Worm (Caenorhabditis elegans) whole organism, L1 larva: ENCODE data around the gene M163.10.

Source experiments
- C16A3.4 ChIP-seq: fragments of 150-350 bp; optimal IDR thresholded peaks from 2 replicates; lab custom pipeline; 2014; ENCODE audit warnings: missing biosample characterization, missing genetic modification characterization
- C34B4.2 ChIP-seq: sonication (generic microtip); optimal IDR thresholded peaks from 2 replicates; lab custom pipeline; 2017; ENCODE audit warnings: mild to moderate bottlenecking, missing genetic modification characterization, missing compliant biosample characterization
- F16B12.6 ChIP-seq: fragments of 150-350 bp; optimal IDR thresholded peaks from 2 replicates; lab custom pipeline; 2014; ENCODE audit warnings: missing biosample characterization, missing genetic modification characterization
- Y116A8C.19 ChIP-seq: sonication (generic microtip); optimal IDR thresholded peaks from 2 replicates; lab custom pipeline; 2016; ENCODE audit warnings: missing compliant biosample characterization, missing genetic modification characterization, borderline replicate concordance
- aha-1 ChIP-seq: fragments of 150-350 bp; optimal IDR thresholded peaks from 2 replicates; lab custom pipeline; 2014; ENCODE audit warnings: missing biosample characterization, missing genetic modification characterization
- alr-1 ChIP-seq: fragments of 200-800 bp; sonication (Bioruptor generic); optimal IDR thresholded peaks from 2 replicates; lab custom pipeline; 2018; ENCODE audit warnings: borderline replicate concordance, mild to moderate bottlenecking, missing genetic modification characterization, missing compliant biosample characterization
- blmp-1 ChIP-seq: fragments of 150-350 bp; optimal IDR thresholded peaks from 2 replicates; lab custom pipeline; 2014; ENCODE audit warnings: missing biosample characterization, missing genetic modification characterization
- ceh-63 ChIP-seq: fragments of 200-800 bp; sonication (Bioruptor generic); optimal IDR thresholded peaks from 2 replicates; lab custom pipeline; 2018; ENCODE audit warnings: mild to moderate bottlenecking, missing genetic modification characterization, missing compliant biosample characterization
- ceh-8 ChIP-seq: fragments of 200-800 bp; sonication (Bioruptor generic); optimal IDR thresholded peaks from 2 replicates; lab custom pipeline; 2018; ENCODE audit warnings: mild to moderate bottlenecking, missing genetic modification characterization, moderate library complexity, missing compliant biosample characterization
- ces-1 ChIP-seq: fragments of 150-350 bp; optimal IDR thresholded peaks from 2 replicates; lab custom pipeline; 2014; ENCODE audit warnings: missing biosample characterization, missing genetic modification reagents, missing genetic modification characterization
- dpl-1 ChIP-seq, 3 experiments: fragments of 150-350 bp in 2 of 3; sonication (generic microtip) in 1 of 3; optimal IDR thresholded peaks; 2 replicates each; lab custom pipeline; 2014 to 2017; ENCODE audit warnings: missing biosample characterization in 3 of 3, missing genetic modification characterization in 3 of 3, missing genetic modification reagents in 3 of 3
- efl-1 ChIP-seq, 4 experiments: fragments of 150-350 bp; optimal IDR thresholded peaks in 3 of 4; peaks in 1 of 4; 1 replicate in 1 of 4; 2 replicates in 3 of 4; lab custom pipeline; 2014; ENCODE audit warnings: missing biosample characterization in 2 of 4, missing genetic modification characterization in 2 of 4, missing genetic modification reagents in 2 of 4
- egl-27 ChIP-seq, 2 experiments: fragments of 150-350 bp in 1 of 2; sonication (generic microtip); optimal IDR thresholded peaks; 3 replicates each; lab custom pipeline; 2017 to 2018; ENCODE audit warnings: missing biosample characterization in 2 of 2, missing genetic modification characterization in 2 of 2, missing genetic modification reagents in 2 of 2
- elt-2 ChIP-seq: sonication (generic microtip); optimal IDR thresholded peaks from 2 replicates; lab custom pipeline; 2016; ENCODE audit warnings: missing genetic modification characterization, mild to moderate bottlenecking, inconsistent platforms, missing compliant biosample characterization, missing genetic modification reagents
- elt-3 ChIP-seq, 6 experiments: fragments of 150-350 bp in 1 of 6; sonication (generic microtip); optimal IDR thresholded peaks; 2 replicates each; lab custom pipeline; 2017 to 2018; ENCODE audit warnings: missing biosample characterization in 6 of 6, missing genetic modification characterization in 6 of 6, inconsistent platforms in 1 of 6
- fkh-4 ChIP-seq: sonication (generic microtip); optimal IDR thresholded peaks from 2 replicates; lab custom pipeline; 2016; ENCODE audit warnings: missing compliant biosample characterization, missing genetic modification characterization, borderline replicate concordance
- fkh-8 ChIP-seq: sonication (generic microtip); optimal IDR thresholded peaks from 2 replicates; lab custom pipeline; 2016; ENCODE audit warnings: mild to moderate bottlenecking, missing genetic modification characterization, missing compliant biosample characterization
- fos-1 ChIP-seq: fragments of 150-350 bp; optimal IDR thresholded peaks from 2 replicates; lab custom pipeline; 2014; ENCODE audit warnings: missing biosample characterization, missing genetic modification characterization
- grh-1 ChIP-seq: fragments of 200-800 bp; sonication (Bioruptor generic); IDR thresholded peaks from 2 replicates; pipeline ENCODE4 v1.3.6; 2022; ENCODE audit warnings: missing genetic modification reagents, missing genetic modification characterization, missing compliant biosample characterization
- hlh-17 ChIP-seq: fragments of 200-800 bp; sonication (Bioruptor generic); optimal IDR thresholded peaks from 2 replicates; lab custom pipeline; 2018; ENCODE audit warnings: missing genetic modification characterization, mild to moderate bottlenecking, missing compliant biosample characterization, moderate library complexity, borderline replicate concordance
- irx-1 ChIP-seq: sonication (generic microtip); optimal IDR thresholded peaks from 2 replicates; lab custom pipeline; 2016; ENCODE audit warnings: missing genetic modification characterization, missing compliant biosample characterization
- jun-1 ChIP-seq: fragments of 150-350 bp; optimal IDR thresholded peaks from 2 replicates; lab custom pipeline; 2014; ENCODE audit warnings: missing biosample characterization, missing genetic modification reagents, missing genetic modification characterization
- lin-13 ChIP-seq: fragments of 150-350 bp; optimal IDR thresholded peaks from 2 replicates; lab custom pipeline; 2014; ENCODE audit warnings: missing biosample characterization, missing genetic modification reagents, missing genetic modification characterization
- lin-14 ChIP-seq: fragments of 200-800 bp; sonication (Bioruptor generic); optimal IDR thresholded peaks from 2 replicates; lab custom pipeline; 2018; ENCODE audit warnings: mild to moderate bottlenecking, missing genetic modification characterization, moderate library complexity, missing compliant biosample characterization
- lin-35 ChIP-seq, 2 experiments: fragments of 150-350 bp; optimal IDR thresholded peaks; 2 replicates each; lab custom pipeline; 2014; ENCODE audit warnings: missing biosample characterization in 2 of 2, missing genetic modification characterization in 2 of 2, missing genetic modification reagents in 2 of 2
- lir-3 ChIP-seq: sonication (generic microtip); optimal IDR thresholded peaks from 2 replicates; lab custom pipeline; 2016; ENCODE audit warnings: mild to moderate bottlenecking, missing genetic modification characterization, moderate library complexity, missing compliant biosample characterization; ENCODE audit not compliant: poor library complexity
- lsy-2 ChIP-seq, 2 experiments: fragments of 150-350 bp; optimal IDR thresholded peaks; 2 replicates each; lab custom pipeline; 2014; ENCODE audit warnings: missing biosample characterization in 2 of 2, missing genetic modification characterization in 2 of 2
- mab-9 ChIP-seq: fragments of 200-800 bp; sonication (Bioruptor generic); IDR thresholded peaks from 2 replicates; pipeline ENCODE4 v1.3.6; 2022; ENCODE audit warnings: missing genetic modification reagents, missing genetic modification characterization, missing compliant biosample characterization
- mdl-1 ChIP-seq, 2 experiments: fragments of 150-350 bp; optimal IDR thresholded peaks; 2 replicates each; lab custom pipeline; 2014 to 2017; ENCODE audit warnings: missing biosample characterization in 2 of 2, missing genetic modification characterization in 2 of 2, inconsistent platforms in 1 of 2
- mep-1 ChIP-seq: fragments of 150-350 bp; optimal IDR thresholded peaks from 2 replicates; lab custom pipeline; 2014; ENCODE audit warnings: missing biosample characterization, missing genetic modification characterization
- nhr-19 ChIP-seq: fragments of 200-800 bp; sonication (Bioruptor generic); conservative IDR thresholded peaks from 2 replicates; pipeline ENCODE4 v1.3.6; 2022; ENCODE audit warnings: missing genetic modification characterization, missing compliant biosample characterization
- nhr-20 ChIP-seq: sonication (generic microtip); optimal IDR thresholded peaks from 2 replicates; lab custom pipeline; 2016; ENCODE audit warnings: mild to moderate bottlenecking, missing genetic modification characterization, missing compliant biosample characterization
- nhr-47 ChIP-seq: sonication (generic microtip); optimal IDR thresholded peaks from 2 replicates; lab custom pipeline; 2016; ENCODE audit warnings: mild to moderate bottlenecking, missing genetic modification characterization, moderate library complexity, missing compliant biosample characterization
- nhr-71 ChIP-seq: sonication (generic microtip); optimal IDR thresholded peaks from 2 replicates; lab custom pipeline; 2016; ENCODE audit warnings: mild to moderate bottlenecking, missing genetic modification characterization, moderate library complexity, missing compliant biosample characterization
- nhr-77 ChIP-seq: fragments of 150-350 bp; optimal IDR thresholded peaks from 2 replicates; lab custom pipeline; 2014; ENCODE audit warnings: missing biosample characterization, missing genetic modification characterization
- nhr-85 ChIP-seq: sonication (generic microtip); peaks from one replicate; lab custom pipeline; 2016; ENCODE audit warnings: missing genetic modification characterization, inconsistent platforms, missing compliant biosample characterization
- nhr-90 ChIP-seq: sonication (generic microtip); optimal IDR thresholded peaks from 2 replicates; lab custom pipeline; 2016; ENCODE audit warnings: mild to moderate bottlenecking, missing genetic modification characterization, missing compliant biosample characterization; ENCODE audit not compliant: poor library complexity
- pax-3 ChIP-seq: fragments of 200-800 bp; sonication (Bioruptor generic); optimal IDR thresholded peaks from 2 replicates; lab custom pipeline; 2018; ENCODE audit warnings: mild to moderate bottlenecking, missing genetic modification characterization, moderate library complexity, missing compliant biosample characterization
- pqm-1 ChIP-seq: sonication (generic microtip); optimal IDR thresholded peaks from 3 replicates; lab custom pipeline; 2017; ENCODE audit warnings: missing biosample characterization, missing genetic modification characterization
- rnt-1 ChIP-seq: sonication (generic microtip); optimal IDR thresholded peaks from 2 replicates; lab custom pipeline; 2016; ENCODE audit warnings: mild to moderate bottlenecking, missing genetic modification characterization, moderate library complexity, missing compliant biosample characterization
- skn-1 ChIP-seq: fragments of 150-350 bp; optimal IDR thresholded peaks from 2 replicates; lab custom pipeline; 2014; ENCODE audit warnings: missing biosample characterization, missing genetic modification characterization
- snu-23 ChIP-seq: sonication (generic microtip); optimal IDR thresholded peaks from 2 replicates; lab custom pipeline; 2016; ENCODE audit warnings: missing genetic modification characterization, missing compliant biosample characterization
- tbx-2 ChIP-seq: sonication (generic microtip); optimal IDR thresholded peaks from 2 replicates; lab custom pipeline; 2016; ENCODE audit warnings: missing genetic modification characterization, missing compliant biosample characterization
- tlp-1 ChIP-seq: fragments of 150-350 bp; optimal IDR thresholded peaks from 2 replicates; lab custom pipeline; 2014; ENCODE audit warnings: missing biosample characterization, missing genetic modification characterization
- unc-130 ChIP-seq: fragments of 150-350 bp; optimal IDR thresholded peaks from 2 replicates; lab custom pipeline; 2017; ENCODE audit warnings: missing biosample characterization, missing genetic modification characterization, inconsistent platforms
- vab-15 ChIP-seq: sonication (generic microtip); optimal IDR thresholded peaks from 2 replicates; lab custom pipeline; 2017; ENCODE audit warnings: missing genotype, mild to moderate bottlenecking, missing genetic modification characterization, missing compliant biosample characterization
- ztf-4 ChIP-seq: fragments of 150-350 bp; optimal IDR thresholded peaks from 2 replicates; lab custom pipeline; 2014; ENCODE audit warnings: missing biosample characterization, missing genetic modification characterization

M163.10 gene

DNA sequence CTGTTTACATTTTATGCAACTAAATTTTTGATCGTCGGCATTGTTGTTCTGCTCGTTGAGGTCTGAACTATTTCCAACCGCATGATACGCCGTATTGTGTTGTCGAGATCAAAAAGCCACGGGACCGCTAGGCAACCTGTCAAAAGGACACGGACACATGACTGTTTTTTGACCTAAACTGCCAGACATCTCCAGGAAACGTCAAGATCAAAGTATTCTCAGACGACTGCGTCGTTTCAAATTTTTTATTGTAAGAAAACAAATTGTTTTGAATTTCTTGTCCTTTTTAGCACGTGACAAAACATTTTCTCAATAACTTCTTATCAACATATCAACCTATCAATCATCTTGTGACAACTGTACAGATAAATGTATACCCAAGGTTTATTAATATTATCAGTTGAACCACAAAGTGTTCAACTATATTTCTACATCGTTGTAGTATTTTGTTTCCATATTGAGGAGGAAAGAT, 31.4 kb downstream of the M163.10 start:
- TF ChIP-seq nhr-47 (peak; percentile 63), Y116A8C.19 (tag; lab: Kevin White, UChicago) (no peak), nhr-71 (tag; lab: Kevin White, UChicago) (peak; percentile 91), alr-1 (tag; lab: Kevin White, UChicago) (no peak), mdl-1 (tag; optimal IDR thresholded peaks at IDR 0.05; lab: Kevin White, UChicago) (peak in 1 of 2 experiments; percentile 78), unc-130 (tag; lab: Kevin White, UChicago) (peak; percentile 36), lin-14 (GFP tag; lab: Kevin White, UChicago) (peak; percentile 76), lsy-2 (tag; optimal IDR thresholded peaks at IDR 0.05; lab: Kevin White, UChicago) (peak; percentile 46 to 48), blmp-1 (peak; percentile 60), elt-3 (tag; optimal IDR thresholded peaks at IDR 0.05; lab: Kevin White, UChicago) (peak in 5 of 6 experiments; percentile 2 to 93 (median 49)), rnt-1 (tag; lab: Kevin White, UChicago) (peak; percentile 10), mep-1 (peak; percentile 56), aha-1 (tag; lab: Kevin White, UChicago) (no peak), skn-1 (tag; lab: Kevin White, UChicago) (no peak), C16A3.4 (tag; lab: Kevin White, UChicago) (peak; percentile 27), nhr-85 (tag; lab: Kevin White, UChicago) (peak; percentile 98), pqm-1 (tag; lab: Kevin White, UChicago) (peak; percentile 28), fkh-4 (tag; lab: Kevin White, UChicago) (no peak), mab-9 (GFP tag; lab: Robert Waterston, UW) (0 out of 2 replicates have a peak, but pooled peaks have one; percentile 17), irx-1 (tag; lab: Kevin White, UChicago) (peak; percentile 69), lir-3 (tag; lab: Kevin White, UChicago) (peak; percentile 20), egl-27 (tag; optimal IDR thresholded peaks at IDR 0.05; lab: Kevin White, UChicago) (no peak), hlh-17 (no peak), nhr-20 (peak; percentile 92), dpl-1 (GFP tag; optimal IDR thresholded peaks at IDR 0.05; lab: Kevin White, UChicago) (peak in 2 of 3 experiments; percentile 8 to 14), ceh-63 (peak; percentile 19), lin-13 (GFP tag; lab: Kevin White, UChicago) (peak; percentile 44), C34B4.2 (tag; lab: Kevin White, UChicago) (no peak), nhr-90 (peak; percentile 86), ces-1 (GFP tag; lab: Kevin White, UChicago) (no peak), snu-23 (GFP tag; lab: Kevin White, UChicago) (peak; percentile 71), nhr-77 (tag; lab: Kevin White, UChicago) (no peak), F16B12.6 (no peak), fkh-8 (tag; lab: Kevin White, UChicago) (no peak), lin-35 (GFP tag; optimal IDR thresholded peaks at IDR 0.05; lab: Kevin White, UChicago) (peak in 1 of 2 experiments; percentile 83), ztf-4 (tag; lab: Kevin White, UChicago) (no peak), pax-3 (tag; lab: Kevin White, UChicago) (no peak), fos-1 (tag; lab: Kevin White, UChicago) (peak; percentile 21), vab-15 (tag; lab: Kevin White, UChicago) (no peak), jun-1 (tag; lab: Kevin White, UChicago) (peak; percentile 28), grh-1 (peak; percentile 71), tlp-1 (tag; lab: Kevin White, UChicago) (peak; percentile 80), ceh-8 (GFP tag; lab: Kevin White, UChicago) (no peak), nhr-19 (peak; percentile 74), tbx-2 (tag; lab: Kevin White, UChicago) (peak; percentile 52), elt-2 (tag; lab: Kevin White, UChicago) (peak; percentile 96), efl-1 (optimal IDR thresholded peaks at IDR 0.05; lab: Kevin White, UChicago) (peak in 1 of 2 experiments; percentile 12), efl-1 (GFP tag; optimal IDR thresholded peaks at IDR 0.05 in 1 of 2; lab: Kevin White, UChicago) (peak in 1 of 2 experiments; percentile 67)
